Worm (Caenorhabditis elegans) whole organism, L4/young adult: ENCODE data around the gene frh-1.

Experiments
- W03F9.2 ChIP-seq: fragments of 150-350 bp; optimal IDR thresholded peaks from 2 replicates; lab custom pipeline; 2014; ENCODE audit warnings: missing biosample characterization, missing genetic modification characterization
- dao-5 ChIP-seq: sonication (generic microtip); optimal IDR thresholded peaks from 2 replicates; lab custom pipeline; 2016; ENCODE audit warnings: missing genotype, missing genetic modification characterization, moderate library complexity, missing compliant biosample characterization
- him-1 ChIP-seq: sonication (generic microtip); optimal IDR thresholded peaks from 2 replicates; lab custom pipeline; 2016; ENCODE audit warnings: missing genotype, missing genetic modification reagents, missing genetic modification characterization, missing compliant biosample characterization

The frh-1 gene

ce11 chrII:5952214-5952613 is 35.0 kb downstream of the frh-1 start:
- TF ChIP-seq him-1 (tag; lab: Kevin White, UChicago) (no peak), dao-5 (tag; lab: Kevin White, UChicago) (no peak)

- TF ChIP-seq dao-5 (tag; lab: Kevin White, UChicago) (no peak), him-1 (tag; lab: Kevin White, UChicago) (peak; percentile 6)
Observed at ce11 chrII:5955638-5956167, 38.5 kb downstream of the frh-1 start.

- TF ChIP-seq him-1 (tag; lab: Kevin White, UChicago) (no peak), W03F9.2 (no peak), dao-5 (tag; lab: Kevin White, UChicago) (no peak)
Observed at ce11 chrII:5956583-5956982, 39.4 kb downstream of the frh-1 start, which contains the start of gene casy-1. TSS of gene casy-1 (minus strand) at chrII:5956683.

- no peak for TF ChIP-seq him-1 (tag; lab: Kevin White, UChicago)
- no peak for TF ChIP-seq W03F9.2
- no peak for TF ChIP-seq dao-5 (tag; lab: Kevin White, UChicago)
Observed at ce11 chrII:5957803-5958367, 40.7 kb downstream of the frh-1 start.

- TF ChIP-seq W03F9.2, result no peak
- TF ChIP-seq him-1 (tag; lab: Kevin White, UChicago), result no peak
- no peak for TF ChIP-seq dao-5 (tag; lab: Kevin White, UChicago)
Observed at ce11 chrII:5959575-5960119, 42.4 kb downstream of the frh-1 start.

- TF ChIP-seq W03F9.2 (no peak), dao-5 (tag; lab: Kevin White, UChicago) (no peak), him-1 (tag; lab: Kevin White, UChicago) (no peak)
Observed at ce11 chrII:5961317-5961716, 44.1 kb downstream of the frh-1 start, which contains the start of gene B0034.7. TSS of gene B0034.7 (plus strand) at chrII:5961617.

ce11 chrII:5962343-5962742 is 45.1 kb downstream of the frh-1 start:
- no peak for TF ChIP-seq dao-5 (tag; lab: Kevin White, UChicago)
- no peak for TF ChIP-seq W03F9.2
- no peak for TF ChIP-seq him-1 (tag; lab: Kevin White, UChicago)

- TF ChIP-seq him-1 (tag; lab: Kevin White, UChicago) (no peak), W03F9.2 (no peak)
Observed at ce11 chrII:5964962-5965361, 47.7 kb downstream of the frh-1 start.

ce11 chrII:5966637-5967036 is 49.4 kb downstream of the frh-1 start:
- TF ChIP-seq W03F9.2 (no peak), him-1 (tag; lab: Kevin White, UChicago) (peak; percentile 18), dao-5 (tag; lab: Kevin White, UChicago) (no peak)

ce11 chrII:5968037-5968436 is 50.8 kb downstream of the frh-1 start, which contains the start of gene B0034.1:
TSS of gene B0034.1 (plus strand) at chrII:5968337.
- TF ChIP-seq W03F9.2 (no peak), dao-5 (tag; lab: Kevin White, UChicago) (no peak), him-1 (tag; lab: Kevin White, UChicago) (no peak)
